Fruit fly (Drosophila melanogaster) whole organism, embryonic: ENCODE measurements around the gene Spt6.

ENCODE experiments used
- CG10431 ChIP-seq: fragments of 200-800 bp; sonication (Bioruptor generic); optimal IDR thresholded peaks from 3 replicates; lab custom pipeline; 2018; ENCODE audit warnings: missing biosample characterization, mild to moderate bottlenecking, missing genetic modification characterization
- CG11504 ChIP-seq: fragments of 200-800 bp; sonication (Bioruptor generic); optimal IDR thresholded peaks from 3 replicates; lab custom pipeline; 2019; ENCODE audit warnings: missing biosample characterization, mild to moderate bottlenecking, missing genetic modification characterization, moderate library complexity
- CG12942 ChIP-seq: fragments of 200-800 bp; sonication (Bioruptor generic); optimal IDR thresholded peaks from 3 replicates; lab custom pipeline; 2016; ENCODE audit warnings: missing biosample characterization, missing genetic modification characterization
- CG15073 ChIP-seq: fragments of 200-800 bp; sonication (Bioruptor generic); optimal IDR thresholded peaks from 2 replicates; lab custom pipeline; 2016; ENCODE audit warnings: missing biosample characterization, missing genetic modification characterization
- CG16863 ChIP-seq: fragments of 200-800 bp; sonication (Bioruptor generic); optimal IDR thresholded peaks from 3 replicates; lab custom pipeline; 2016; ENCODE audit warnings: missing biosample characterization, missing genetic modification characterization
- CG17186 ChIP-seq: fragments of 200-800 bp; sonication (Bioruptor generic); optimal IDR thresholded peaks from 3 replicates; lab custom pipeline; 2017; ENCODE audit warnings: missing biosample characterization, missing genetic modification reagents, missing genetic modification characterization
- CG2712 ChIP-seq: fragments of 200-800 bp; optimal IDR thresholded peaks from 3 replicates; lab custom pipeline; 2019; ENCODE audit warnings: missing biosample characterization, mild to moderate bottlenecking, missing genetic modification characterization, moderate library complexity
- CG31388 ChIP-seq: fragments of 200-800 bp; sonication (Bioruptor generic); optimal IDR thresholded peaks from 2 replicates; lab custom pipeline; 2016; ENCODE audit warnings: missing biosample characterization, missing genetic modification characterization
- CG33213 ChIP-seq: fragments of 200-800 bp; sonication (Bioruptor generic); optimal IDR thresholded peaks from 3 replicates; lab custom pipeline; 2016; ENCODE audit warnings: missing biosample characterization, missing genetic modification characterization
- CG33557 ChIP-seq: fragments of 200-800 bp; sonication (Bioruptor generic); optimal IDR thresholded peaks from 2 replicates; lab custom pipeline; 2019; ENCODE audit warnings: missing biosample characterization, mild to moderate bottlenecking, missing genetic modification characterization, moderate library complexity
- CG3995 ChIP-seq: fragments of 200-800 bp; sonication (Bioruptor generic); optimal IDR thresholded peaks from 3 replicates; lab custom pipeline; 2016; ENCODE audit warnings: missing biosample characterization, missing genetic modification characterization
- CG6254 ChIP-seq: fragments of 200-800 bp; sonication (Bioruptor generic); optimal IDR thresholded peaks from 3 replicates; lab custom pipeline; 2017; ENCODE audit warnings: mild to moderate bottlenecking, missing biosample characterization, missing genetic modification reagents, missing genetic modification characterization
- CG6683 ChIP-seq: fragments of 200-800 bp; sonication (Bioruptor generic); optimal IDR thresholded peaks from 2 replicates; lab custom pipeline; 2017; ENCODE audit warnings: missing biosample characterization, mild to moderate bottlenecking, missing genetic modification characterization, missing genetic modification reagents
- CG8281 ChIP-seq: fragments of 200-800 bp; sonication (Bioruptor generic); optimal IDR thresholded peaks from 2 replicates; lab custom pipeline; 2018; ENCODE audit warnings: missing biosample characterization, mild to moderate bottlenecking, missing genetic modification characterization, moderate library complexity
- CG8388 ChIP-seq: fragments of 200-800 bp; sonication (Bioruptor generic); optimal IDR thresholded peaks from 2 replicates; lab custom pipeline; 2019; ENCODE audit warnings: missing biosample characterization, mild to moderate bottlenecking, missing genetic modification characterization, moderate library complexity
- CG9215 ChIP-seq: fragments of 200-800 bp; sonication (Bioruptor generic); IDR thresholded peaks from 2 replicates; pipeline ENCODE4 v1.3.6; 2022; ENCODE audit warnings: missing biosample characterization, missing genetic modification characterization
- Chrac-16 ChIP-seq: fragments of 200-800 bp; sonication (Bioruptor generic); optimal IDR thresholded peaks from 3 replicates; lab custom pipeline; 2016; ENCODE audit warnings: missing biosample characterization, missing genetic modification characterization
- CoRest ChIP-seq: fragments of 200-800 bp; sonication (Bioruptor generic); optimal IDR thresholded peaks from 3 replicates; lab custom pipeline; 2018; ENCODE audit warnings: missing biosample characterization, mild to moderate bottlenecking, missing genetic modification characterization, moderate library complexity
- CrebB ChIP-seq: fragments of 200-800 bp; sonication (Bioruptor generic); optimal IDR thresholded peaks from 3 replicates; lab custom pipeline; 2018; ENCODE audit warnings: missing biosample characterization, mild to moderate bottlenecking, missing genetic modification characterization
- Doc2 ChIP-seq: fragments of 200-800 bp; sonication (Bioruptor generic); IDR thresholded peaks from 2 replicates; pipeline ENCODE4 v1.3.6; 2022; ENCODE audit warnings: missing biosample characterization, missing genetic modification characterization
- Doc3 ChIP-seq: fragments of 200-800 bp; sonication (Bioruptor generic); IDR thresholded peaks from 3 replicates; pipeline ENCODE4 v1.3.6; 2022; ENCODE audit warnings: missing biosample characterization, missing genetic modification characterization; ENCODE audit not compliant: partially characterized antibody
- E2f1 ChIP-seq: fragments of 200-800 bp; sonication (Bioruptor generic); IDR thresholded peaks from 2 replicates; pipeline ENCODE4 v1.3.6; 2022; ENCODE audit warnings: missing biosample characterization, missing genetic modification characterization
- Eip74EF ChIP-seq, 2 experiments: fragments of 200-800 bp in 1 of 2; fragments of >200 bp in 1 of 2; sonication (Bioruptor generic) in 1 of 2; optimal IDR thresholded peaks; 2 replicates each; lab custom pipeline; 2017 to 2019; ENCODE audit warnings: missing biosample characterization in 2 of 2, missing genetic modification characterization in 2 of 2, mild to moderate bottlenecking in 1 of 2, moderate library complexity in 1 of 2
- Fer3 ChIP-seq: fragments of 200-800 bp; sonication (Bioruptor generic); optimal IDR thresholded peaks from 2 replicates; lab custom pipeline; 2018; ENCODE audit warnings: missing biosample characterization, mild to moderate bottlenecking, missing genetic modification characterization, moderate library complexity
- HLH4C ChIP-seq: fragments of 200-800 bp; sonication (Bioruptor generic); IDR thresholded peaks from 3 replicates; pipeline ENCODE4 v1.3.6; 2022; ENCODE audit warnings: missing biosample characterization, missing genetic modification characterization; ENCODE audit not compliant: partially characterized antibody
- Hr51 ChIP-seq, 2 experiments: fragments of 200-800 bp; sonication (Bioruptor generic); optimal IDR thresholded peaks; 2 replicates in 1 of 2; 3 replicates in 1 of 2; lab custom pipeline; 2016 to 2018; ENCODE audit warnings: missing biosample characterization in 2 of 2, missing genetic modification characterization in 2 of 2, mild to moderate bottlenecking in 1 of 2, moderate library complexity in 1 of 2
- MBD-R2 ChIP-seq: fragments of 200-800 bp; sonication (Bioruptor generic); IDR thresholded peaks from 2 replicates; pipeline ENCODE4 v1.3.6; 2022; ENCODE audit warnings: missing biosample characterization, missing genetic modification characterization
- Myb ChIP-seq: fragments of 200-800 bp; sonication (Bioruptor generic); optimal IDR thresholded peaks from 2 replicates; lab custom pipeline; 2016; ENCODE audit warnings: missing biosample characterization, missing genetic modification characterization
- NK7.1 ChIP-seq: fragments of 200-800 bp; sonication (Bioruptor generic); optimal IDR thresholded peaks from 3 replicates; lab custom pipeline; 2016; ENCODE audit warnings: missing biosample characterization, missing genetic modification characterization
- Poxn ChIP-seq: fragments of 200-800 bp; sonication (Bioruptor generic); IDR thresholded peaks from 2 replicates; pipeline ENCODE4 v1.3.6; 2022; ENCODE audit warnings: missing biosample characterization, missing genetic modification characterization
- Xbp1 ChIP-seq: fragments of 200-800 bp; sonication (Bioruptor generic); optimal IDR thresholded peaks from 3 replicates; lab custom pipeline; 2016; ENCODE audit warnings: missing biosample characterization, mild to moderate bottlenecking, missing genetic modification characterization
- aop ChIP-seq: fragments of 200-800 bp; sonication (Bioruptor generic); IDR thresholded peaks from 2 replicates; pipeline ENCODE4 v1.3.6; 2022; ENCODE audit warnings: missing biosample characterization, missing genetic modification characterization
- az2 ChIP-seq: fragments of 200-800 bp; sonication (Bioruptor generic); optimal IDR thresholded peaks from 3 replicates; lab custom pipeline; 2016; ENCODE audit warnings: missing biosample characterization, missing genetic modification characterization
- ci ChIP-seq: fragments of 200-800 bp; sonication (Bioruptor generic); IDR thresholded peaks from 3 replicates; pipeline ENCODE4 v1.3.6; 2022; ENCODE audit warnings: missing biosample characterization, missing genetic modification characterization
- dm ChIP-seq: fragments of 200-800 bp; sonication (Bioruptor generic); optimal IDR thresholded peaks from 3 replicates; lab custom pipeline; 2016; ENCODE audit warnings: missing biosample characterization, missing genetic modification characterization
- en ChIP-seq: fragments of 200-800 bp; sonication (Bioruptor generic); optimal IDR thresholded peaks from 2 replicates; lab custom pipeline; 2016; ENCODE audit warnings: missing biosample characterization, missing genetic modification characterization
- gce ChIP-seq: fragments of 200-800 bp; sonication (Bioruptor generic); IDR thresholded peaks from 3 replicates; pipeline ENCODE4 v1.3.6; 2022; ENCODE audit warnings: missing biosample characterization, missing genetic modification characterization
- gcm2 ChIP-seq: fragments of 200-800 bp; sonication (Bioruptor generic); optimal IDR thresholded peaks from 2 replicates; lab custom pipeline; 2016; ENCODE audit warnings: missing biosample characterization, missing genetic modification characterization
- gfzf ChIP-seq: fragments of 200-800 bp; sonication (Bioruptor generic); optimal IDR thresholded peaks from 2 replicates; lab custom pipeline; 2016; ENCODE audit warnings: missing biosample characterization, mild to moderate bottlenecking, missing genetic modification characterization, moderate library complexity
- maf-S ChIP-seq: fragments of 200-800 bp; sonication (Bioruptor generic); optimal IDR thresholded peaks from 2 replicates; lab custom pipeline; 2016; ENCODE audit warnings: missing biosample characterization, missing genetic modification characterization
- otp ChIP-seq: fragments of 200-800 bp; sonication (Bioruptor generic); IDR thresholded peaks from 3 replicates; pipeline ENCODE4, ENCODE4 v1.3.6; 2022; ENCODE audit warnings: missing biosample characterization, missing genetic modification characterization
- p53 ChIP-seq: fragments of 200-800 bp; sonication (Bioruptor generic); optimal IDR thresholded peaks from 2 replicates; lab custom pipeline; 2016; ENCODE audit warnings: missing biosample characterization, missing genetic modification characterization
- pan ChIP-seq, 4 experiments: fragments of >200 bp in 3 of 4; fragments of 200-800 bp in 1 of 4; sonication (Bioruptor generic) in 1 of 4; optimal IDR thresholded peaks in 3 of 4; IDR thresholded peaks in 1 of 4; 2 replicates each; pipeline versions ENCODE4 v1.3.6 to Lab custom; 2017 to 2022; ENCODE audit warnings: missing biosample characterization in 2 of 4, missing genetic modification characterization in 2 of 4, mixed read lengths in 1 of 4
- phol ChIP-seq: fragments of 200-800 bp; sonication (Bioruptor generic); optimal IDR thresholded peaks from 3 replicates; lab custom pipeline; 2018; ENCODE audit warnings: missing biosample characterization, mild to moderate bottlenecking, missing genetic modification characterization, moderate library complexity
- pros ChIP-seq: fragments of 200-800 bp; sonication (Bioruptor generic); optimal IDR thresholded peaks from 3 replicates; lab custom pipeline; 2019; ENCODE audit warnings: missing biosample characterization, mild to moderate bottlenecking, missing genetic modification characterization, moderate library complexity
- sens ChIP-seq: fragments of 200-800 bp; sonication (Bioruptor generic); peaks from one replicate; lab custom pipeline; 2016; ENCODE audit warnings: missing biosample characterization, missing genetic modification characterization
- sna ChIP-seq: fragments of 200-800 bp; sonication (Bioruptor generic); IDR thresholded peaks from 2 replicates; pipeline ENCODE4 v1.3.6; 2022; ENCODE audit warnings: missing biosample characterization, missing genetic modification characterization; ENCODE audit not compliant: partially characterized antibody
- ssp ChIP-seq: fragments of 200-800 bp; sonication (Bioruptor generic); IDR thresholded peaks from 2 replicates; pipeline ENCODE4 v1.3.6; 2022; ENCODE audit warnings: missing biosample characterization, missing genetic modification characterization
- sug ChIP-seq: fragments of 200-800 bp; optimal IDR thresholded peaks from 2 replicates; lab custom pipeline; 2019; ENCODE audit warnings: missing biosample characterization, mild to moderate bottlenecking, missing genetic modification characterization, moderate library complexity
- yki ChIP-seq: fragments of >200 bp; optimal IDR thresholded peaks from 3 replicates; lab custom pipeline; 2018

The Spt6 gene

DNA sequence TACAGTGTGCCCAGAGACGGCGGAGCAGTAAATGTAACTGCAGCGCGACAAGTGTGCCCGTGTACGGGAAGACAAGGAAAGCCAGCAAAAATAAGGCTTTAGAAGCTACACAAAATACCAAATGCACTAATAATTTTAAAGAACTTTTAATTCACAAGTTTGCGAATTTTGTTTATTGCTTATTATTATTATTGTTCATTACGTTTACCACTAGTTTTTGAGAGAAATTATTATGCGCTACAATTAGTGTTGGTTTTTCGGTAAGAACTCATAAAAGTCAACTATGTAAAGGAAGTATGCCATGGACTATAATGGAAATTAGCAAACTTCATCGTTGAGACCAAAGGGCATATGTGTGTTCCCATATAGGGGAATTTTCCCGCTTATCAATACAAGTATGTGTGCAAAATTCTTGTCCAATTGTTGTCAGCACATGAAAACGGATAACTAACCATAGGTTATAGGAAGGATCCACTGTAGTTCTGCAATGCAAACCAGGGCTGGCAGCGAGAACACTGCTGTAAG lies 348 bp upstream of the Spt6 start, which contains the start of gene schlank (continued):
- TF ChIP-seq CoRest (tag; lab: Kevin White, UChicago) (peak; percentile 68), yki (lab: Kevin White, UChicago) (no peak), CG16863 (GFP tag; lab: Kevin White, UChicago) (peak; percentile 57), CG33213 (peak; percentile 37), CG3995 (no peak), CG6683 (GFP tag; lab: Kevin White, UChicago) (no peak), Xbp1 (GFP tag; lab: Kevin White, UChicago) (peak; percentile 64), CG10431 (GFP tag; lab: Kevin White, UChicago) (no peak), Doc2 (GFP tag; lab: Robert Waterston, UW) (no peak), maf-S (GFP tag; lab: Kevin White, UChicago) (peak; percentile 20), CG8281 (no peak), pros (no peak), pan (optimal IDR thresholded peaks at IDR 0.05; lab: Kevin White, UChicago) (no peak), pan (GFP tag; optimal IDR thresholded peaks at IDR 0.05 in 1 of 2, IDR thresholded peaks at IDR 0.05 in 1 of 2) (peak in 1 of 2 experiments; percentile 68), CG12942 (GFP tag; lab: Kevin White, UChicago) (peak; percentile 29), Hr51 (GFP tag; optimal IDR thresholded peaks at IDR 0.05; lab: Kevin White, UChicago) (peak in 1 of 2 experiments; percentile 1), sna (GFP tag; lab: Robert Waterston, UW) (no peak), Fer3 (tag; lab: Kevin White, UChicago) (peak; percentile 52), CrebB (tag; lab: Kevin White, UChicago) (no peak), Eip74EF (GFP tag; optimal IDR thresholded peaks at IDR 0.05; lab: Kevin White, UChicago) (no peak), dm (GFP tag; lab: Kevin White, UChicago) (no peak), gfzf (peak; percentile 94), gcm2 (no peak), Poxn (GFP tag; lab: Robert Waterston, UW) (no peak), E2f1 (GFP tag; lab: Robert Waterston, UW) (peak; percentile 51; the same call in 1 of the 2 replicates), CG33557 (GFP tag; lab: Kevin White, UChicago) (no peak), CG31388 (GFP tag; lab: Kevin White, UChicago) (no peak), ci (GFP tag; lab: Robert Waterston, UW) (peak; percentile 81), HLH4C (GFP tag; lab: Robert Waterston, UW) (no peak), CG17186 (GFP tag; lab: Kevin White, UChicago) (peak; percentile 27), NK7.1 (no peak), phol (peak; percentile 61), sug (tag; lab: Kevin White, UChicago) (peak; percentile 36), az2 (GFP tag; lab: Kevin White, UChicago) (peak; percentile 55), CG2712 (tag; lab: Kevin White, UChicago) (peak; percentile 54), MBD-R2 (no peak), ssp (GFP tag; lab: Robert Waterston, UW) (peak; percentile 76), CG6254 (GFP tag; lab: Kevin White, UChicago) (no peak), CG11504 (no peak), sens (GFP tag; lab: Kevin White, UChicago) (peak; percentile 80), p53 (GFP tag; lab: Kevin White, UChicago) (peak; percentile 14), en (no peak), gce (GFP tag; lab: Robert Waterston, UW) (no peak), CG9215 (GFP tag; lab: Robert Waterston, UW) (peak; percentile 48; the same call in 1 of the 2 replicates), Myb (peak; percentile 44), CG8388 (peak; percentile 52), Chrac-16 (GFP tag; lab: Kevin White, UChicago) (peak; percentile 41), CG15073 (no peak), Doc3 (GFP tag; lab: Robert Waterston, UW) (no peak), aop (0 out of 2 replicates have a peak, but pooled peaks have one; percentile 20), otp (GFP tag; lab: Robert Waterston, UW) (0 out of 3 replicates have a peak, but pooled peaks have one; percentile 12)
